Fruit fly (Drosophila melanogaster) whole organism, embryonic: ENCODE data around the gene CG5909.

Experiments used
- B-H2 ChIP-seq: fragments of 200-800 bp; sonication (Bioruptor generic); optimal IDR thresholded peaks from 2 replicates; lab custom pipeline; 2018; ENCODE audit warnings: missing biosample characterization, mild to moderate bottlenecking, missing genetic modification characterization
- CG10543 ChIP-seq: fragments of 200-800 bp; sonication (Bioruptor generic); optimal IDR thresholded peaks from 3 replicates; lab custom pipeline; 2017; ENCODE audit warnings: missing biosample characterization, mild to moderate bottlenecking, missing genetic modification characterization, moderate library complexity
- CG10654 ChIP-seq: fragments of 200-800 bp; sonication (Bioruptor generic); optimal IDR thresholded peaks from 2 replicates; lab custom pipeline; 2016; ENCODE audit warnings: missing biosample characterization, missing genetic modification characterization
- CG11398 ChIP-seq: fragments of 200-800 bp; sonication (Bioruptor generic); optimal IDR thresholded peaks from 2 replicates; lab custom pipeline; 2016; ENCODE audit warnings: missing biosample characterization, missing genetic modification characterization
- CG11695 ChIP-seq: fragments of 200-800 bp; sonication (Bioruptor generic); IDR thresholded peaks from 3 replicates; pipeline ENCODE4 v1.3.6; 2022; ENCODE audit warnings: missing biosample characterization, missing genetic modification characterization
- CG11696 ChIP-seq: fragments of 200-800 bp; sonication (Bioruptor generic); IDR thresholded peaks from 2 replicates; pipeline ENCODE4 v1.3.6; 2022; ENCODE audit warnings: missing biosample characterization, missing genetic modification characterization
- CG13424 ChIP-seq: fragments of 200-800 bp; sonication (Bioruptor generic); optimal IDR thresholded peaks from 2 replicates; lab custom pipeline; 2019; ENCODE audit warnings: missing biosample characterization, mild to moderate bottlenecking, missing genetic modification characterization, moderate library complexity
- CG14014 ChIP-seq: fragments of 200-800 bp; sonication (Bioruptor generic); IDR thresholded peaks from 2 replicates; pipeline ENCODE4 v1.3.6; 2022; ENCODE audit warnings: missing biosample characterization, missing genetic modification characterization
- CG14860 ChIP-seq: fragments of 200-800 bp; sonication (Bioruptor generic); IDR thresholded peaks from 3 replicates; pipeline ENCODE4 v1.3.6; 2022; ENCODE audit warnings: missing biosample characterization, missing genetic modification characterization; ENCODE audit not compliant: partially characterized antibody
- CG2129 ChIP-seq: fragments of 200-800 bp; sonication (Bioruptor generic); IDR thresholded peaks from 2 replicates; pipeline ENCODE4 v1.3.6; 2022; ENCODE audit warnings: missing biosample characterization, missing genetic modification characterization; ENCODE audit not compliant: partially characterized antibody
- CG2889 ChIP-seq: fragments of 200-800 bp; sonication (Bioruptor generic); IDR thresholded peaks from 3 replicates; pipeline ENCODE4 v1.3.6; 2022; ENCODE audit warnings: missing biosample characterization, missing genetic modification characterization
- CG33213 ChIP-seq: fragments of 200-800 bp; sonication (Bioruptor generic); optimal IDR thresholded peaks from 3 replicates; lab custom pipeline; 2016; ENCODE audit warnings: missing biosample characterization, missing genetic modification characterization
- CG34376 ChIP-seq: fragments of 200-800 bp; sonication (Bioruptor generic); optimal IDR thresholded peaks from 2 replicates; lab custom pipeline; 2018; ENCODE audit warnings: missing biosample characterization, mild to moderate bottlenecking, missing genetic modification characterization
- CG3726 ChIP-seq: fragments of 200-800 bp; sonication (Bioruptor generic); IDR thresholded peaks from 3 replicates; pipeline ENCODE4, ENCODE4 v1.3.6; 2022; ENCODE audit warnings: missing biosample characterization, missing genetic modification characterization
- CG3847 ChIP-seq: fragments of 200-800 bp; sonication (Bioruptor generic); IDR thresholded peaks from 2 replicates; pipeline ENCODE4 v1.3.6; 2022; ENCODE audit warnings: missing biosample characterization, missing genetic modification characterization
- CG4360 ChIP-seq: fragments of 200-800 bp; sonication (Bioruptor generic); IDR thresholded peaks from 2 replicates; pipeline ENCODE4 v1.3.6; 2022; ENCODE audit warnings: missing biosample characterization, missing genetic modification characterization
- CG4820 ChIP-seq: fragments of 200-800 bp; sonication (Bioruptor generic); optimal IDR thresholded peaks from 3 replicates; lab custom pipeline; 2016; ENCODE audit warnings: missing biosample characterization, missing genetic modification characterization
- CG4854 ChIP-seq: fragments of 200-800 bp; sonication (Bioruptor generic); optimal IDR thresholded peaks from 2 replicates; lab custom pipeline; 2016; ENCODE audit warnings: missing biosample characterization, missing genetic modification characterization, inconsistent platforms
- CG6813 ChIP-seq: fragments of 200-800 bp; sonication (Bioruptor generic); optimal IDR thresholded peaks from 2 replicates; lab custom pipeline; 2017; ENCODE audit warnings: missing biosample characterization, missing genetic modification characterization, mild to moderate bottlenecking, moderate library complexity, missing genetic modification reagents
- CG7556 ChIP-seq: fragments of 200-800 bp; sonication (Bioruptor generic); optimal IDR thresholded peaks from 2 replicates; lab custom pipeline; 2017; ENCODE audit warnings: missing biosample characterization, mild to moderate bottlenecking, missing genetic modification characterization
- CG8388 ChIP-seq: fragments of 200-800 bp; sonication (Bioruptor generic); optimal IDR thresholded peaks from 2 replicates; lab custom pipeline; 2019; ENCODE audit warnings: missing biosample characterization, mild to moderate bottlenecking, missing genetic modification characterization, moderate library complexity
- CG9727 ChIP-seq: fragments of 200-800 bp; sonication (Bioruptor generic); optimal IDR thresholded peaks from 3 replicates; lab custom pipeline; 2017; ENCODE audit warnings: missing biosample characterization, mild to moderate bottlenecking, missing genetic modification characterization
- CG9817 ChIP-seq: fragments of 200-800 bp; sonication (Bioruptor generic); optimal IDR thresholded peaks from 2 replicates; lab custom pipeline; 2018; ENCODE audit warnings: missing biosample characterization, mild to moderate bottlenecking, missing genetic modification characterization, moderate library complexity
- Dp ChIP-seq: fragments of 200-800 bp; sonication (Bioruptor generic); optimal IDR thresholded peaks from 2 replicates; lab custom pipeline; 2018; ENCODE audit warnings: missing biosample characterization, mild to moderate bottlenecking, missing genetic modification characterization, moderate library complexity
- Ets97D ChIP-seq: fragments of 200-800 bp; sonication (Bioruptor generic); optimal IDR thresholded peaks from 3 replicates; lab custom pipeline; 2016; ENCODE audit warnings: missing biosample characterization, missing genetic modification characterization
- HHEX ChIP-seq: fragments of 200-800 bp; sonication (Bioruptor generic); optimal IDR thresholded peaks from 3 replicates; lab custom pipeline; 2017; ENCODE audit warnings: missing biosample characterization, mild to moderate bottlenecking, missing genetic modification characterization, missing genetic modification reagents
- Hr51 ChIP-seq, 2 experiments: fragments of 200-800 bp; sonication (Bioruptor generic); optimal IDR thresholded peaks; 2 replicates in 1 of 2; 3 replicates in 1 of 2; lab custom pipeline; 2016 to 2018; ENCODE audit warnings: missing biosample characterization in 2 of 2, missing genetic modification characterization in 2 of 2, mild to moderate bottlenecking in 1 of 2, moderate library complexity in 1 of 2
- Lpt ChIP-seq: fragments of >200 bp; optimal IDR thresholded peaks from 2 replicates; lab custom pipeline; 2018; ENCODE audit warnings: missing biosample characterization, missing genetic modification characterization
- Nf-YB ChIP-seq: fragments of 200-800 bp; sonication (Bioruptor generic); optimal IDR thresholded peaks from 3 replicates; lab custom pipeline; 2019; ENCODE audit warnings: missing biosample characterization, mild to moderate bottlenecking, missing genetic modification characterization, moderate library complexity
- Sox100B ChIP-seq: fragments of 200-800 bp; sonication (Bioruptor generic); optimal IDR thresholded peaks from 3 replicates; lab custom pipeline; 2018; ENCODE audit warnings: missing biosample characterization, mild to moderate bottlenecking, missing genetic modification characterization
- Sry-δ ChIP-seq: fragments of 200-800 bp; sonication (Bioruptor generic); optimal IDR thresholded peaks from 2 replicates; lab custom pipeline; 2016; ENCODE audit warnings: missing biosample characterization, missing genetic modification characterization
- Usf ChIP-seq: fragments of 200-800 bp; sonication (Bioruptor generic); optimal IDR thresholded peaks from 2 replicates; lab custom pipeline; 2017; ENCODE audit warnings: missing genotype, missing biosample characterization, missing genetic modification characterization
- YL-1 ChIP-seq: fragments of 200-800 bp; sonication (Bioruptor generic); optimal IDR thresholded peaks from 3 replicates; lab custom pipeline; 2017; ENCODE audit warnings: missing biosample characterization, mild to moderate bottlenecking, missing genetic modification characterization
- chinmo ChIP-seq: fragments of 200-800 bp; sonication (Bioruptor generic); IDR thresholded peaks from 4 replicates; pipeline ENCODE4 v1.3.6; 2022; ENCODE audit warnings: missing biosample characterization, missing genetic modification characterization; ENCODE audit not compliant: partially characterized antibody
- ems ChIP-seq: fragments of 200-800 bp; sonication (Bioruptor generic); optimal IDR thresholded peaks from 3 replicates; lab custom pipeline; 2016; ENCODE audit warnings: missing biosample characterization, missing genetic modification characterization
- eve ChIP-seq, 2 experiments: fragments of >200 bp; optimal IDR thresholded peaks; 2 replicates each; lab custom pipeline; 2017; ENCODE audit warnings: missing biosample characterization in 2 of 2, missing genetic modification characterization in 2 of 2
- fd3F ChIP-seq: fragments of 200-800 bp; sonication (Bioruptor generic); optimal IDR thresholded peaks from 2 replicates; lab custom pipeline; 2018; ENCODE audit warnings: missing biosample characterization, mild to moderate bottlenecking, missing genetic modification characterization, moderate library complexity
- gem ChIP-seq: fragments of 200-800 bp; sonication (Bioruptor generic); optimal IDR thresholded peaks from 2 replicates; lab custom pipeline; 2019; ENCODE audit warnings: missing biosample characterization, mild to moderate bottlenecking, missing genetic modification characterization, moderate library complexity
- hkb ChIP-seq, 2 experiments: fragments of 200-800 bp in 1 of 2; fragments of >200 bp in 1 of 2; sonication (Bioruptor generic) in 1 of 2; IDR thresholded peaks in 1 of 2; optimal IDR thresholded peaks in 1 of 2; 2 replicates each; pipeline versions ENCODE4 v1.3.6 to Lab custom; 2017 to 2022; ENCODE audit warnings: missing biosample characterization in 1 of 2, missing genetic modification characterization in 1 of 2
- kah ChIP-seq: fragments of 200-800 bp; sonication (Bioruptor generic); optimal IDR thresholded peaks from 2 replicates; lab custom pipeline; 2018; ENCODE audit warnings: missing biosample characterization, mild to moderate bottlenecking, missing genetic modification characterization
- ken ChIP-seq: fragments of 200-800 bp; sonication (Bioruptor generic); IDR thresholded peaks from 3 replicates; pipeline ENCODE4 v1.3.6; 2022; ENCODE audit warnings: missing biosample characterization, missing genetic modification characterization
- lbe ChIP-seq: fragments of 200-800 bp; sonication (Bioruptor generic); optimal IDR thresholded peaks from 2 replicates; lab custom pipeline; 2016; ENCODE audit warnings: missing biosample characterization, mild to moderate bottlenecking, missing genetic modification characterization
- phol ChIP-seq: fragments of 200-800 bp; sonication (Bioruptor generic); optimal IDR thresholded peaks from 3 replicates; lab custom pipeline; 2018; ENCODE audit warnings: missing biosample characterization, mild to moderate bottlenecking, missing genetic modification characterization, moderate library complexity
- pum ChIP-seq: fragments of 200-800 bp; sonication (Bioruptor generic); optimal IDR thresholded peaks from 2 replicates; lab custom pipeline; 2016; ENCODE audit warnings: missing biosample characterization, missing genetic modification characterization
- slp2 ChIP-seq: fragments of 200-800 bp; sonication (Bioruptor generic); optimal IDR thresholded peaks from 2 replicates; lab custom pipeline; 2016; ENCODE audit warnings: missing biosample characterization, missing genetic modification characterization
- tap ChIP-seq: fragments of 200-800 bp; optimal IDR thresholded peaks from 3 replicates; lab custom pipeline; 2019; ENCODE audit warnings: missing biosample characterization, mild to moderate bottlenecking, missing genetic modification characterization, moderate library complexity
- tll ChIP-seq, 2 experiments: fragments of 200-800 bp in 1 of 2; fragments of >200 bp in 1 of 2; sonication (Bioruptor generic) in 1 of 2; optimal IDR thresholded peaks; 2 replicates each; lab custom pipeline; 2017 to 2019; ENCODE audit warnings: missing biosample characterization in 2 of 2, missing genetic modification characterization in 2 of 2, mild to moderate bottlenecking in 1 of 2, moderate library complexity in 1 of 2
- yki ChIP-seq: fragments of >200 bp; optimal IDR thresholded peaks from 3 replicates; lab custom pipeline; 2018

Gene CG5909

DNA sequence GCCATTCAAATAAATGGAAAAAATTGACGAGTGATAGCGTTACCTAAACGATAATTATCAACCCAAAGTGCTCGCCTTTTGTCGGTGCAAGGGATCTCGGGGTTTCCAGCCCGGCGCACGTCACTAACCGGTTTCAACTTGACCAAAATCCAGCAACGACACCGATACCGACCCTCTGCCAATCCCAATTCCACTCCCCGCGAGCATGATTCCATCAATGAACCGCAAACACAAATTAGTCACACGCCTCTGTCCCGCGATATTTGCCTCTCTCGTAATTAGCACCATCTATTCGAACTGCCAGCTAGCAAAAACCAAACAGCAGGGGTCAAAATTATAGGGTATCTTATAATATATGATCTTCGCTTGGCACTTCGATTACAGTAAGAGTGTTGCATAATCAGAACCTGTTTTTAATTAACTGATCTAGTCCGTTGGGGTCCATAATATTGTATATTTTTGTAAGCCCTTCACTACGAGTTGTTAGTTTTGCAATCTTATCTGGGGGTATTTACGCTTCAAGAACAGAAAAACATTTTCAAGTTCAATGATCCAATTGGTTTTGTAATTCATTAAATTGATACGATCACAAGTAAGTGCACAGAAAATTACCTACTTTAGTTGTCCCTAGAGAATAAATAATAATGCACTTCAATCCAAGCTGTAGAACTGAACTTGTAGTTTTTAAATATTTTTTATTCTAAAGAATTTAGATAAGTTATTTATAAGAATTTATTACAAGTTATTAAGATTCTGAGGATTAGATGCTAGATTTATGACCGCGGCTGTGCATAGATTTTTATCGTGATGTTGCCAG lies 7.7 kb upstream of the CG5909 start (continued):
- TF ChIP-seq CG33213 (GFP tag; lab: Kevin White, UChicago) (no peak), CG34376 (GFP tag; lab: Kevin White, UChicago) (no peak), Ets97D (GFP tag; lab: Kevin White, UChicago) (no peak), Sox100B (GFP tag; lab: Kevin White, UChicago) (no peak), hkb (optimal IDR thresholded peaks at IDR 0.05; lab: Kevin White, UChicago) (no peak), hkb (GFP tag; IDR thresholded peaks at IDR 0.05; lab: Robert Waterston, UW) (0 out of 2 replicates have a peak, but pooled peaks have one; percentile 12), Sry-δ (GFP tag; lab: Kevin White, UChicago) (no peak), YL-1 (GFP tag; lab: Kevin White, UChicago) (peak; percentile 1), B-H2 (no peak), tll (GFP tag; optimal IDR thresholded peaks at IDR 0.05; lab: Kevin White, UChicago) (no peak), CG2889 (GFP tag; lab: Robert Waterston, UW) (no peak), CG13424 (tag; lab: Kevin White, UChicago) (peak; percentile 38), CG14014 (GFP tag; lab: Robert Waterston, UW) (0 out of 2 replicates have a peak, but pooled peaks have one; percentile 7), kah (GFP tag; lab: Kevin White, UChicago) (no peak), CG7556 (peak; percentile 67), ken (GFP tag; lab: Robert Waterston, UW) (no peak), gem (tag; lab: Kevin White, UChicago) (peak; percentile 72), CG3726 (no peak), CG8388 (GFP tag; lab: Kevin White, UChicago) (peak; percentile 14), Lpt (no peak), CG4820 (GFP tag; lab: Kevin White, UChicago) (peak; percentile 35), CG11696 (GFP tag; lab: Robert Waterston, UW) (peak; percentile 83), CG10654 (GFP tag; lab: Kevin White, UChicago) (no peak), eve (GFP tag; optimal IDR thresholded peaks at IDR 0.05; lab: Kevin White, UChicago) (no peak), CG14860 (GFP tag; lab: Robert Waterston, UW) (no peak), CG9817 (tag; lab: Kevin White, UChicago) (peak; percentile 35), CG3847 (0 out of 2 replicates have a peak, but pooled peaks have one; percentile 23), Nf-YB (GFP tag; lab: Kevin White, UChicago) (peak; percentile 42), pum (no peak), CG6813 (peak; percentile 9), Dp (GFP tag; lab: Kevin White, UChicago) (no peak), Hr51 (GFP tag; optimal IDR thresholded peaks at IDR 0.05; lab: Kevin White, UChicago) (peak in 1 of 2 experiments; percentile 63), CG4854 (no peak), phol (tag; lab: Kevin White, UChicago) (peak; percentile 44), lbe (no peak), chinmo (GFP tag; lab: Robert Waterston, UW) (peak; percentile 87; the same call in 2 of the 4 replicates), CG2129 (no peak), HHEX (GFP tag; lab: Kevin White, UChicago) (peak; percentile 23), ems (GFP tag; lab: Kevin White, UChicago) (peak; percentile 8), tap (tag; lab: Kevin White, UChicago) (peak; percentile 26), CG9727 (GFP tag; lab: Kevin White, UChicago) (peak; percentile 70), yki (no peak), slp2 (no peak), CG10543 (peak; percentile 42), CG4360 (GFP tag; lab: Robert Waterston, UW) (no peak), Usf (GFP tag; lab: Kevin White, UChicago) (peak; percentile 60), CG11695 (GFP tag; lab: Robert Waterston, UW) (peak; percentile 33; the same call in 1 of the 3 replicates), fd3F (peak; percentile 39), CG11398 (GFP tag; lab: Kevin White, UChicago) (no peak)
